Worm (Caenorhabditis elegans): ENCODE data around the gene irk-1.

irk-1 gene

ce11 chrX:6805427-6805826 is 27.5 kb upstream of the irk-1 start (continued):
- no peak for TF ChIP-seq K09A11.1 (tag; optimal IDR thresholded peaks at IDR 0.05; ENCODE audit: insufficient read depth)
- no peak for TF ChIP-seq ceh-45 (GFP tag; IDR thresholded peaks at IDR 0.05)

- TF ChIP-seq sdc-2 (tag; optimal IDR thresholded peaks at IDR 0.05), result peak; percentile 69
- TF ChIP-seq ceh-6 (GFP tag; optimal IDR thresholded peaks at IDR 0.05), result no peak
- no peak for TF ChIP-seq unc-55 (GFP tag; optimal IDR thresholded peaks at IDR 0.05)
- TF ChIP-seq hlh-30 (tag; optimal IDR thresholded peaks at IDR 0.05; ENCODE audit: insufficient read depth), result peak; percentile 4
- no peak for TF ChIP-seq ceh-24 (tag; optimal IDR thresholded peaks at IDR 0.05)
- peak; percentile 11 for TF ChIP-seq ceh-31 (tag; optimal IDR thresholded peaks at IDR 0.05)
- no peak for TF ChIP-seq syd-9 (tag; optimal IDR thresholded peaks at IDR 0.05)
- no peak for TF ChIP-seq nfya-1 (tag; optimal IDR thresholded peaks at IDR 0.05)
- no peak for TF ChIP-seq ztf-16 (tag; optimal IDR thresholded peaks at IDR 0.05)
- peak; percentile 67 for TF ChIP-seq ceh-48 (tag; optimal IDR thresholded peaks at IDR 0.05)
- no peak for TF ChIP-seq nhr-11 (tag; optimal IDR thresholded peaks at IDR 0.05)
- no peak for TF ChIP-seq ama-1 (optimal IDR thresholded peaks at IDR 0.05)
- TF ChIP-seq pax-1 (tag; optimal IDR thresholded peaks at IDR 0.05), result no peak
- TF ChIP-seq unc-86 (tag; optimal IDR thresholded peaks at IDR 0.05), result no peak
- TF ChIP-seq tbx-7 (tag; optimal IDR thresholded peaks at IDR 0.05), result no peak
- TF ChIP-seq unc-42 (tag; optimal IDR thresholded peaks at IDR 0.05), result peak; percentile 66
- peak; percentile 31 for TF ChIP-seq elt-2 (tag; optimal IDR thresholded peaks at IDR 0.05)
- no peak for TF ChIP-seq pha-2 (tag; optimal IDR thresholded peaks at IDR 0.05)
- TF ChIP-seq ceh-34 (tag; optimal IDR thresholded peaks at IDR 0.05), result no peak
These were observed 26.9 kb upstream of the irk-1 start for ce11 chrX:6804857-6805256.

- TF ChIP-seq nhr-11 (tag; optimal IDR thresholded peaks at IDR 0.05) (no peak), ceh-18 (tag; optimal IDR thresholded peaks at IDR 0.05) (no peak), hlh-30 (tag; optimal IDR thresholded peaks at IDR 0.05; ENCODE audit: insufficient read depth) (peak; percentile 29), ceh-45 (GFP tag; IDR thresholded peaks at IDR 0.05) (no peak)
These were observed 26.5 kb upstream of the irk-1 start for ce11 chrX:6804405-6804804.

ce11 chrX:6801546-6801945 is 23.6 kb upstream of the irk-1 start:
- TF ChIP-seq unc-55 (GFP tag; optimal IDR thresholded peaks at IDR 0.05) (peak; percentile 61), tbx-2 (tag; optimal IDR thresholded peaks at IDR 0.05) (no peak)

- TF ChIP-seq sox-2 (GFP tag; IDR thresholded peaks at IDR 0.05) (no peak), elt-2 (tag; optimal IDR thresholded peaks at IDR 0.05) (peak; percentile 64)
These were observed 21.9 kb upstream of the irk-1 start, which contains the start of gene M03A8.3 for ce11 chrX:6799776-6800175. Gene M03A8.3 (plus strand): TSS chrX:6800053.

- no peak for TF ChIP-seq fax-1 (tag; optimal IDR thresholded peaks at IDR 0.05)
- no peak for TF ChIP-seq C08G9.2 (tag; optimal IDR thresholded peaks at IDR 0.05)
- TF ChIP-seq unc-42 (tag; optimal IDR thresholded peaks at IDR 0.05), result no peak
- no peak for TF ChIP-seq pha-4 (tag; optimal IDR thresholded peaks at IDR 0.05)
- TF ChIP-seq nfya-1 (tag; optimal IDR thresholded peaks at IDR 0.05), result no peak
- no peak for TF ChIP-seq elt-4 (tag; optimal IDR thresholded peaks at IDR 0.05)
- TF ChIP-seq ceh-30 (tag; optimal IDR thresholded peaks at IDR 0.05), result no peak
- TF ChIP-seq Y22D7AL.16 (tag; optimal IDR thresholded peaks at IDR 0.05), result no peak
- TF ChIP-seq ceh-14 (tag; optimal IDR thresholded peaks at IDR 0.05), result no peak
- no peak for TF ChIP-seq pag-3 (tag; optimal IDR thresholded peaks at IDR 0.05; ENCODE audit: borderline replicate concordance)
- no peak for TF ChIP-seq ama-1 (optimal IDR thresholded peaks at IDR 0.05)
- no peak for TF ChIP-seq sdc-2 (tag; optimal IDR thresholded peaks at IDR 0.05)
- no peak for TF ChIP-seq ets-4 (tag; optimal IDR thresholded peaks at IDR 0.05)
- no peak for TF ChIP-seq hlh-15 (tag; optimal IDR thresholded peaks at IDR 0.05)
These were observed 18.1 kb upstream of the irk-1 start for ce11 chrX:6795843-6796521.

Measured in whole organism, late embryonic.